Worm (Caenorhabditis elegans) whole organism, mixed stage, embryonic: ENCODE measurements around the gene W03C9.5.

Source experiments
- ceh-43 ChIP-seq: fragments of 200-800 bp; sonication (Bioruptor generic); optimal IDR thresholded peaks from 2 replicates; lab custom pipeline; 2018; ENCODE audit warnings: mild to moderate bottlenecking, missing genetic modification characterization, moderate library complexity, missing compliant biosample characterization
- elt-3 ChIP-seq: fragments of 150-350 bp; optimal IDR thresholded peaks from 2 replicates; lab custom pipeline; 2014; ENCODE audit warnings: missing biosample characterization, missing genetic modification characterization
- lsy-2 ChIP-seq: fragments of 150-350 bp; optimal IDR thresholded peaks from 2 replicates; lab custom pipeline; 2014; ENCODE audit warnings: missing biosample characterization, missing genetic modification characterization
- mep-1 ChIP-seq: fragments of 150-350 bp; optimal IDR thresholded peaks from 2 replicates; lab custom pipeline; 2017; ENCODE audit warnings: missing biosample characterization, missing genetic modification reagents, missing genetic modification characterization, inconsistent platforms
- nhr-12 ChIP-seq: fragments of 150-350 bp; optimal IDR thresholded peaks from 2 replicates; lab custom pipeline; 2014; ENCODE audit warnings: missing biosample characterization, missing genetic modification characterization
- nhr-237 ChIP-seq: fragments of 150-350 bp; optimal IDR thresholded peaks from 2 replicates; lab custom pipeline; 2014; ENCODE audit warnings: missing biosample characterization, missing genetic modification characterization
- pha-4 ChIP-seq: fragments of 150-350 bp; optimal IDR thresholded peaks from 2 replicates; lab custom pipeline; 2018; ENCODE audit warnings: missing biosample characterization, missing genetic modification reagents, missing genetic modification characterization
- tbx-8 ChIP-seq: fragments of 200-800 bp; sonication (Bioruptor generic); optimal IDR thresholded peaks from 2 replicates; lab custom pipeline; 2018; ENCODE audit warnings: mild to moderate bottlenecking, missing genetic modification characterization, moderate library complexity, missing compliant biosample characterization
- unc-120 ChIP-seq: sonication (generic microtip); optimal IDR thresholded peaks from 2 replicates; lab custom pipeline; 2017; ENCODE audit warnings: missing genetic modification characterization, missing compliant biosample characterization; ENCODE audit not compliant: poor library complexity, severe bottlenecking
- unc-62 ChIP-seq: fragments of 150-350 bp; optimal IDR thresholded peaks from 2 replicates; lab custom pipeline; 2014; ENCODE audit warnings: missing biosample characterization, missing genetic modification reagents, missing genetic modification characterization
- ztf-11 ChIP-seq: fragments of 150-350 bp; optimal IDR thresholded peaks from 2 replicates; lab custom pipeline; 2014; ENCODE audit warnings: missing biosample characterization, missing genetic modification characterization

DNA sequence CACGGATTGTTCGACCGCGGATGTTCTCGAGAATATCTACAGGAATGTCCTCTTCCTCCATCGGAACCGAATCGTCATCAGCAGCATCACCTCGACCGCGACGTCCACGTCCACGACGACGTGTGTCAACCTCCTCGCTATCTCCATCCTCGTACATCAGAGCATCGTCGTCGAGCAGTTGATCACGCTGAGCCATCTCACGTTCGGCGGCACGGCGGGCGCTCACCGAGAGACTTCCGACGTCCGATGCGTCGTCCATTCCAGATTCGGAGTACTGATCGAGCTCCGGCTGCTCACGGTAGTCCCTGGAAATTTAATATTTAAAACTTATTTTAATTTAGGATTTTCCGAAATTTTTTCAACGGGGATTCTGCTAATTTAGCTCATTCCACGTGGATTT, 38.6 kb upstream of the W03C9.5 start:
- TF ChIP-seq elt-3 (tag; lab: Kevin White, UChicago) (no peak), lsy-2 (no peak), nhr-12 (no peak), mep-1 (tag; lab: Kevin White, UChicago) (no peak), ztf-11 (tag; lab: Kevin White, UChicago) (no peak), nhr-237 (tag; lab: Kevin White, UChicago) (no peak), unc-120 (tag; lab: Kevin White, UChicago) (no peak), ceh-43 (GFP tag; lab: Kevin White, UChicago) (no peak), pha-4 (no peak), tbx-8 (no peak), unc-62 (GFP tag; lab: Kevin White, UChicago) (no peak)
